Worm (Caenorhabditis elegans) whole organism, L2 larva: ENCODE measurements around the gene sec-10.

Source experiments
- elt-1 ChIP-seq: fragments of 150-350 bp; optimal IDR thresholded peaks from 2 replicates; lab custom pipeline; 2014; ENCODE audit warnings: missing biosample characterization, missing genetic modification characterization
- nhr-12 ChIP-seq: fragments of 150-350 bp; optimal IDR thresholded peaks from 2 replicates; lab custom pipeline; 2014; ENCODE audit warnings: missing biosample characterization, missing genetic modification characterization
- unc-39 ChIP-seq: fragments of 150-350 bp; optimal IDR thresholded peaks from 2 replicates; lab custom pipeline; 2014; ENCODE audit warnings: missing biosample characterization, missing genetic modification characterization

ce11 chrIV:7734619-7735018 is 47.7 kb downstream of the sec-10 start, which contains the start of gene clx-1:
- TF ChIP-seq elt-1 (tag; lab: Kevin White, UChicago): no peak
- TF ChIP-seq nhr-12 (tag; lab: Kevin White, UChicago): no peak
- no peak for TF ChIP-seq unc-39 (tag; lab: Kevin White, UChicago)
